Fruit fly (Drosophila melanogaster) whole organism, pupa: Measurements from ENCODE around the gene RunxB.

Experiments
- CG10348 ChIP-seq: fragments of 200-800 bp; sonication (Bioruptor generic); IDR thresholded peaks from 2 replicates; pipeline ENCODE4 v1.3.6; 2022; ENCODE audit warnings: missing biosample characterization, missing genetic modification characterization
- CG12605 ChIP-seq: fragments of 200-800 bp; sonication (Bioruptor generic); IDR thresholded peaks from 2 replicates; pipeline ENCODE4 v1.3.6; 2022; ENCODE audit warnings: missing biosample characterization, missing genetic modification characterization
- CG13204 ChIP-seq: fragments of 200-800 bp; sonication (Bioruptor generic); optimal IDR thresholded peaks from 2 replicates; lab custom pipeline; 2018; ENCODE audit warnings: missing biosample characterization, mild to moderate bottlenecking, missing genetic modification characterization, moderate library complexity
- CG14655 ChIP-seq: fragments of 200-800 bp; sonication (Bioruptor generic); optimal IDR thresholded peaks from 3 replicates; lab custom pipeline; 2017; ENCODE audit warnings: mild to moderate bottlenecking, missing biosample characterization, missing genetic modification reagents, missing genetic modification characterization
- CG15710 ChIP-seq: fragments of 200-800 bp; sonication (Bioruptor generic); optimal IDR thresholded peaks from 2 replicates; lab custom pipeline; 2018; ENCODE audit warnings: missing biosample characterization, mild to moderate bottlenecking, missing genetic modification characterization, moderate library complexity
- CG17806 ChIP-seq: fragments of 200-800 bp; sonication (Bioruptor generic); optimal IDR thresholded peaks from 2 replicates; lab custom pipeline; 2018; ENCODE audit warnings: missing biosample characterization, mild to moderate bottlenecking, missing genetic modification characterization, moderate library complexity
- CG32121 ChIP-seq: fragments of 200-800 bp; sonication (Bioruptor generic); IDR thresholded peaks from 2 replicates; pipeline ENCODE4 v1.3.6; 2022; ENCODE audit warnings: missing biosample characterization, missing genetic modification characterization
- CG34367 ChIP-seq: fragments of 200-800 bp; sonication (Bioruptor generic); optimal IDR thresholded peaks from 2 replicates; lab custom pipeline; 2018; ENCODE audit warnings: missing biosample characterization, mild to moderate bottlenecking, missing genetic modification characterization
- CG4496 ChIP-seq: fragments of 200-800 bp; sonication (Bioruptor generic); IDR thresholded peaks from 3 replicates; pipeline ENCODE4 v1.3.6; 2022; ENCODE audit warnings: missing biosample characterization, missing genetic modification characterization
- CG8159 ChIP-seq: fragments of 200-800 bp; sonication (Bioruptor generic); optimal IDR thresholded peaks from 3 replicates; lab custom pipeline; 2018; ENCODE audit warnings: missing biosample characterization, mild to moderate bottlenecking, missing genetic modification characterization, moderate library complexity
- CG8301 ChIP-seq: fragments of 200-800 bp; sonication (Bioruptor generic); optimal IDR thresholded peaks from 2 replicates; lab custom pipeline; 2018; ENCODE audit warnings: missing biosample characterization, mild to moderate bottlenecking, missing genetic modification characterization
- CG9948 ChIP-seq: fragments of 200-800 bp; sonication (Bioruptor generic); optimal IDR thresholded peaks from 2 replicates; lab custom pipeline; 2018; ENCODE audit warnings: missing biosample characterization, mild to moderate bottlenecking, missing genetic modification characterization, moderate library complexity
- D1 ChIP-seq: fragments of 200-800 bp; sonication (Bioruptor generic); optimal IDR thresholded peaks from 2 replicates; lab custom pipeline; 2018; ENCODE audit warnings: missing biosample characterization, mild to moderate bottlenecking, missing genetic modification characterization, moderate library complexity
- EcR ChIP-seq: fragments of 200-800 bp; sonication (Bioruptor generic); optimal IDR thresholded peaks from 3 replicates; lab custom pipeline; 2019; ENCODE audit warnings: missing biosample characterization, missing genetic modification characterization, mild to moderate bottlenecking, moderate library complexity, missing genetic modification reagents
- Ets98B ChIP-seq: fragments of 200-800 bp; sonication (Bioruptor generic); IDR thresholded peaks from 2 replicates; pipeline ENCODE4 v1.3.6; 2022; ENCODE audit warnings: missing biosample characterization, missing genetic modification characterization
- Pif1A ChIP-seq: fragments of 200-800 bp; sonication (Bioruptor generic); optimal IDR thresholded peaks from 3 replicates; lab custom pipeline; 2016; ENCODE audit warnings: missing biosample characterization, missing genetic modification characterization
- Pif1B ChIP-seq: fragments of 200-800 bp; sonication (Bioruptor generic); optimal IDR thresholded peaks from 3 replicates; lab custom pipeline; 2016; ENCODE audit warnings: missing biosample characterization, missing genetic modification characterization
- Snoo ChIP-seq: fragments of 200-800 bp; sonication (Bioruptor generic); optimal IDR thresholded peaks from 3 replicates; lab custom pipeline; 2017; ENCODE audit warnings: missing biosample characterization, mild to moderate bottlenecking, missing genetic modification characterization, inconsistent platforms
- fd96Ca ChIP-seq: fragments of 200-800 bp; sonication (Bioruptor generic); IDR thresholded peaks from 3 replicates; pipeline ENCODE4 v1.3.6; 2022; ENCODE audit warnings: missing biosample characterization, missing genetic modification characterization
- gl ChIP-seq: fragments of 200-800 bp; sonication (Bioruptor generic); optimal IDR thresholded peaks from 2 replicates; lab custom pipeline; 2018; ENCODE audit warnings: missing biosample characterization, mild to moderate bottlenecking, missing genetic modification characterization
- rn ChIP-seq: fragments of 200-800 bp; sonication (Bioruptor generic); IDR thresholded peaks from 2 replicates; pipeline ENCODE4 v1.3.6; 2022; ENCODE audit warnings: missing biosample characterization, missing genetic modification characterization

The RunxB gene

dm6 chrX:20492672-20493071 is 45.6 kb upstream of the RunxB start:
- no peak for TF ChIP-seq CG13204
- TF ChIP-seq CG4496 (GFP tag; lab: Robert Waterston, UW): no peak
- TF ChIP-seq CG32121 (GFP tag; lab: Robert Waterston, UW): no peak
- no peak for TF ChIP-seq Pif1B
- no peak for TF ChIP-seq CG34367 (tag; lab: Kevin White, UChicago)
- TF ChIP-seq CG9948: no peak
- TF ChIP-seq CG8301 (tag; lab: Kevin White, UChicago): no peak
- no peak for TF ChIP-seq rn (GFP tag; lab: Robert Waterston, UW)
- TF ChIP-seq CG14655: no peak
- TF ChIP-seq Pif1A (GFP tag; lab: Kevin White, UChicago): no peak
- no peak for TF ChIP-seq CG8159 (tag; lab: Kevin White, UChicago)
- TF ChIP-seq Ets98B: no peak
- TF ChIP-seq CG17806: no peak
- TF ChIP-seq CG10348: no peak
- no peak for TF ChIP-seq EcR (GFP tag; lab: Kevin White, UChicago)
- TF ChIP-seq Snoo (tag; lab: Kevin White, UChicago): no peak
- TF ChIP-seq D1 (tag; lab: Kevin White, UChicago): no peak
- TF ChIP-seq fd96Ca (GFP tag; lab: Robert Waterston, UW): no peak
- TF ChIP-seq CG12605 (GFP tag; lab: Robert Waterston, UW): no peak

dm6 chrX:20495117-20495516 is 43.2 kb upstream of the RunxB start:
- TF ChIP-seq CG17806 (no peak), Pif1A (GFP tag; lab: Kevin White, UChicago) (no peak), CG34367 (tag; lab: Kevin White, UChicago) (no peak), EcR (GFP tag; lab: Kevin White, UChicago) (no peak), CG9948 (no peak), CG32121 (GFP tag; lab: Robert Waterston, UW) (no peak), Pif1B (no peak), CG15710 (tag; lab: Kevin White, UChicago) (no peak), CG12605 (GFP tag; lab: Robert Waterston, UW) (no peak), Ets98B (no peak), Snoo (tag; lab: Kevin White, UChicago) (no peak), CG4496 (GFP tag; lab: Robert Waterston, UW) (no peak), D1 (tag; lab: Kevin White, UChicago) (no peak), rn (GFP tag; lab: Robert Waterston, UW) (no peak), CG10348 (no peak), CG8159 (tag; lab: Kevin White, UChicago) (no peak), gl (tag; lab: Kevin White, UChicago) (no peak), fd96Ca (GFP tag; lab: Robert Waterston, UW) (no peak), CG14655 (no peak), CG8301 (tag; lab: Kevin White, UChicago) (no peak)

dm6 chrX:20495767-20496656 is 42.3 kb upstream of the RunxB start:
- TF ChIP-seq CG15710 (tag; lab: Kevin White, UChicago) (peak; percentile 17), Ets98B (peak; percentile 69), CG12605 (GFP tag; lab: Robert Waterston, UW) (no peak), CG10348 (no peak), CG9948 (peak; percentile 34), gl (tag; lab: Kevin White, UChicago) (no peak), rn (GFP tag; lab: Robert Waterston, UW) (no peak), CG32121 (GFP tag; lab: Robert Waterston, UW) (peak; percentile 60), CG13204 (no peak), Pif1A (GFP tag; lab: Kevin White, UChicago) (peak; percentile 63), CG8159 (tag; lab: Kevin White, UChicago) (peak; percentile 39), CG34367 (tag; lab: Kevin White, UChicago) (no peak), CG14655 (peak; percentile 49), fd96Ca (GFP tag; lab: Robert Waterston, UW) (no peak; the same call in 2 of the 3 replicates), CG4496 (GFP tag; lab: Robert Waterston, UW) (peak; percentile 56; the same call in 1 of the 3 replicates), Pif1B (peak; percentile 29), EcR (GFP tag; lab: Kevin White, UChicago) (no peak), CG8301 (tag; lab: Kevin White, UChicago) (peak; percentile 42), CG17806 (peak; percentile 43), Snoo (tag; lab: Kevin White, UChicago) (peak; percentile 12), D1 (tag; lab: Kevin White, UChicago) (no peak)

DNA sequence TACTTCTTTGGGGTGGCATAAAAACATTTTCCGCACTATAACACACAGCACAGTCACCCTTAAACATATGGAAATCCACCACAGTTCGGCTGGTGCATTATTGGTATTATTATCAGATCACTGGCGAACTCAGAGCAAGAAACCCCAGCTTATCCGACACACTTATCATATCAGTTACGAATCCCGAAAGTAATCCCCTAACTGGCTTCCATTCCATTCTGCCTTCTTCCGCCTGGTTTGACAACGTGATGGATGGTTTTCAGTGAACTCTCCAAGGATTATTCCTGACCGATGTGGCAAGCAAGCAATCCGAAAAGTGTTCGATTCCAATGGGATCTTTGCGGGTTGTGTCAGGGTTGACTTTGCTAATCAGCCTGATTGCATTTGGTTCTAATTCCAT is 39.3 kb upstream of the RunxB start:
- TF ChIP-seq CG34367 (tag; lab: Kevin White, UChicago) (no peak), EcR (GFP tag; lab: Kevin White, UChicago) (no peak), CG4496 (GFP tag; lab: Robert Waterston, UW) (no peak), Pif1A (GFP tag; lab: Kevin White, UChicago) (no peak), CG8159 (tag; lab: Kevin White, UChicago) (no peak)

DNA sequence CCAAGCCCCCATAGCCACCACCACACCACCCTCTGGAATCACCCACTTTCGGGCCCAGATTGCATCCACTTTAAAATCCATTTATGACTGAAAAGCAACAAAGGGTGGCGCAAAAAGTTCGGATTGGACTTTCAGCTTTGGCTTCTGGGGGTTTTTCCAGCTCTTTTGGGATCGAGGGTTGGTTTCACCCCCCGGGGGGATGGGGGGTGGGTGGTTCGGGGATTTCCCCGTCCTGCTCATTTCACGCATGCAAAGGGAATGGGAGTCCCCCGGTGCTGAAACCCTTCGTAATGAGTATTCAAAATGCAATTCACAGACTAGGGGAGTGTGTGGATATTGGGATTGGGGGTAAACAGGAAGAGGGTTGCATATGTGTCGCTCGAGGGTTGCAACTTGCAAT is 38.5 kb upstream of the RunxB start:
- TF ChIP-seq CG8159 (tag; lab: Kevin White, UChicago) (no peak), Pif1A (GFP tag; lab: Kevin White, UChicago) (no peak), Snoo (tag; lab: Kevin White, UChicago) (no peak), CG12605 (GFP tag; lab: Robert Waterston, UW) (no peak), gl (tag; lab: Kevin White, UChicago) (no peak), CG10348 (no peak), EcR (GFP tag; lab: Kevin White, UChicago) (no peak)
